Worm (Caenorhabditis elegans): Measurements from ENCODE around the gene F08F3.4.

DNA sequence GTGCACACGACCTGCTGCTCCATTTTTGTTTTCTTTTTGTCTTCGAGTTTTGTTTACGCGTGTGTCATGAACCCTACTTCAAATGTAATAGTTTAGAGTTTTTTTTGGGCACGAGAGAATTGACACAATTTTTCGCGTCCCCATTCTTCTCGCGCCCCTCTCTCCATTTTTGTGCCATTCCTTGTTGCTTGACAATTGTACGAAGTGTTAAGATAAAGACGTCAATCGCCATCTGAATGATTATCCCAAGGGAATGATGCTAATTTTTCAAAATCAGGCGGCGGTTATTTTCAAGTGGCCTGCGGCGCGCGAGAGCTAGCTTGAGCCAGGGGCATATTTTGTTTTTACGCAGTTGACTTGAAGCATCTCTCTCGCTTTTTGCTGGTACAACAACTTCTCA lies 31.6 kb downstream of the F08F3.4 start:
- TF ChIP-seq lin-13 (GFP tag; optimal IDR thresholded peaks at IDR 0.05) = no peak
- no peak for TF ChIP-seq jun-1 (tag; optimal IDR thresholded peaks at IDR 0.05)
- no peak for TF ChIP-seq lsy-2 (tag; optimal IDR thresholded peaks at IDR 0.05)
- no peak for TF ChIP-seq ztf-11 (tag; optimal IDR thresholded peaks at IDR 0.05)

All from whole organism, L1 larva.